Comparison of ENCODE assay signal across 5 worm cellular contexts in the genomic region with DNA sequence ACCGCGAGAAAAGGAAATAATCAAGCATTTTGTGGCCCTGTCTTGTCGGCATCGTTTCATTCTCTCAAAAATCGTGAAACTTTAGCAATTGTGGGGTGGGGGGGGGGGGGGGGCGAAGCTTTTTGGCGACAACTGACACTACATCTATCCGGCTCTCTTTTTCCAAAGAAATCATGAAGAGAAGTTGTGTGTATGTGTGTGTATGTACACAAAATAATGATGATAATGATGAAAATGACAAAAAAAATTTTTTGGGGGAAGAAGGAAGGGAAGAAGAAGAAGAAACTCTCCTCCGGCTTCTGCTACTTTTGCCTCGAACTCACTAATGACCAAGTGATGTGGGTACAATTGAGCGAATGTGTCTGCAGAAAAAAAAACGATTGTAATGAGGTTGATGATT.
TF ChIP-seq lines count a peak whose summit lies in the region.

No protein-coding gene starts in this region.

TF ChIP-seq in whole organism, L1 larva, 84 proteins besides CTCF, POLR2A, EP300 and RAD21:
- TF ChIP-seq ces-1 (GFP tag; optimal IDR thresholded peaks at IDR 0.05; lab: Kevin White, UChicago) (no peak), nhr-71 (tag; optimal IDR thresholded peaks at IDR 0.05; lab: Kevin White, UChicago) (peak; percentile 41), rnt-1 (tag; optimal IDR thresholded peaks at IDR 0.05; lab: Kevin White, UChicago) (peak; percentile 39), nhr-47 (tag; optimal IDR thresholded peaks at IDR 0.05; lab: Kevin White, UChicago) (no peak), egl-13 (tag; optimal IDR thresholded peaks at IDR 0.05; lab: Kevin White, UChicago) (no peak), mep-1 (tag; optimal IDR thresholded peaks at IDR 0.05; lab: Kevin White, UChicago) (peak; percentile 5), lin-14 (GFP tag; optimal IDR thresholded peaks at IDR 0.05; lab: Kevin White, UChicago) (peak; percentile 92)

TF ChIP-seq in whole organism, L2 larva, 48 proteins besides CTCF, POLR2A, EP300 and RAD21:
- no peak for TF ChIP-seq sma-3 (GFP tag; optimal IDR thresholded peaks at IDR 0.05; lab: Kevin White, UChicago)
- peak; percentile 12 for TF ChIP-seq sma-9 (GFP tag; optimal IDR thresholded peaks at IDR 0.05; lab: Kevin White, UChicago)
- no peak for TF ChIP-seq sma-9 (tag; optimal IDR thresholded peaks at IDR 0.05; lab: Kevin White, UChicago)
- no peak for TF ChIP-seq nhr-11 (tag; optimal IDR thresholded peaks at IDR 0.05; lab: Kevin White, UChicago)
- TF ChIP-seq aly-2 (tag; optimal IDR thresholded peaks at IDR 0.05; lab: Kevin White, UChicago), result no peak
- no peak for TF ChIP-seq mab-5 (tag; optimal IDR thresholded peaks at IDR 0.05; lab: Kevin White, UChicago)
- no peak for TF ChIP-seq gmeb-1 (tag; optimal IDR thresholded peaks at IDR 0.05; lab: Kevin White, UChicago)
- peak; percentile 35 for TF ChIP-seq nhr-129 (tag; optimal IDR thresholded peaks at IDR 0.05; lab: Kevin White, UChicago)
- no peak for TF ChIP-seq nhr-237 (tag; optimal IDR thresholded peaks at IDR 0.05; lab: Kevin White, UChicago)
- TF ChIP-seq blmp-1 (tag; optimal IDR thresholded peaks at IDR 0.05; lab: Kevin White, UChicago; ENCODE audit: insufficient read depth), result no peak
- TF ChIP-seq egl-27 (tag; optimal IDR thresholded peaks at IDR 0.05; lab: Kevin White, UChicago), result no peak
- no peak for TF ChIP-seq ztf-1 (GFP tag; conservative IDR thresholded peaks at IDR 0.05; lab: Robert Waterston, UW)
- TF ChIP-seq snpc-4 (tag; optimal IDR thresholded peaks at IDR 0.05; lab: Kevin White, UChicago), result no peak

TF ChIP-seq in whole organism, L4 larva, 104 proteins besides CTCF, POLR2A, EP300 and RAD21:
- TF ChIP-seq nhr-11 (tag; optimal IDR thresholded peaks at IDR 0.05; lab: Kevin White, UChicago) (peak; percentile 13), Y48G9A.11 (GFP tag; IDR thresholded peaks at IDR 0.05; lab: Robert Waterston, UW) (no peak), daf-16 (GFP tag; optimal IDR thresholded peaks at IDR 0.05; lab: Kevin White, UChicago) (peak in 1 of 2 experiments; percentile 24), daf-16 (tag; optimal IDR thresholded peaks at IDR 0.05; lab: Kevin White, UChicago) (no peak)

TF ChIP-seq in whole organism, late embryonic, 69 proteins besides CTCF, POLR2A, EP300 and RAD21:
- TF ChIP-seq unc-55 (GFP tag; optimal IDR thresholded peaks at IDR 0.05; lab: Kevin White, UChicago) (peak; percentile 8), elt-2 (tag; optimal IDR thresholded peaks at IDR 0.05; lab: Kevin White, UChicago) (no peak)

TF ChIP-seq in whole organism, mixed stage, embryonic, 35 proteins besides CTCF, POLR2A, EP300 and RAD21:
- peak; percentile 41 for TF ChIP-seq hlh-1 (tag; optimal IDR thresholded peaks at IDR 0.05; lab: Kevin White, UChicago)
- TF ChIP-seq unc-120 (tag; optimal IDR thresholded peaks at IDR 0.05; lab: Kevin White, UChicago; ENCODE audit: poor library complexity, severe bottlenecking), result no peak
- TF ChIP-seq bed-3 (GFP tag; optimal IDR thresholded peaks at IDR 0.05; lab: Kevin White, UChicago), result no peak
- no peak for TF ChIP-seq nhr-237 (tag; optimal IDR thresholded peaks at IDR 0.05; lab: Kevin White, UChicago)
